Worm (Caenorhabditis elegans): Measurements from ENCODE around the gene srv-5.
A peak's percentile ranks its signal among the peaks of the same experiment; 100 is the strongest.

srv-5 gene

DNA sequence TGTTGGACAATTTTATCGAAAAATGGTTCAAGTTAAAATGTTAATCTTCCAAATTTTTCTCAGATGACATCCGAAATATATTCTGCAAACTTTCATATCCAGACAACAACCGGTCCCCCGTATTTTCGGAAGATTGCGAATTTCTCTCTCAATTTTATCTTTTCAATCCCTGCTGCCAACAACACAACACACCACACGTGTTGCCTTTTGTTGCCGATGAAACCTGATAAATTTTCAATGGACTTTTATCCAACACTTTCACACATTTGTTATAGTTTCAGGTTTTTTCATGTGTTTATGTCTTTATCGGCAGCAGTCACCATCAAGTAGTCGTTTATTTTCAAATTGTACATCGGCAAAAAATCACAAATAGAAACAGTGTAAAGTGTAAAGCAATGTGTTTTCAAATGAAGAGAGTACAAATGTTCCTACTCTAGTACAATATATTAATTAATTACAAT is 5.9 kb upstream of the srv-5 start (continued):
- TF ChIP-seq nhr-6 (tag; optimal IDR thresholded peaks at IDR 0.05) (no peak), nhr-10 (tag; optimal IDR thresholded peaks at IDR 0.05) (peak; percentile 40), ces-1 (GFP tag; optimal IDR thresholded peaks at IDR 0.05) (no peak), mdt-29 (GFP tag; IDR thresholded peaks at IDR 0.05) (no peak), unc-39 (tag; optimal IDR thresholded peaks at IDR 0.05) (no peak), zfp-3 (GFP tag; conservative IDR thresholded peaks at IDR 0.05) (peak; percentile 72), aha-1 (tag) (no peak), hmg-1.1 (GFP tag; IDR thresholded peaks at IDR 0.05) (0 out of 2 replicates have a peak, but pooled peaks have one; percentile 7), aly-2 (tag; optimal IDR thresholded peaks at IDR 0.05) (no peak), zag-1 (tag; optimal IDR thresholded peaks at IDR 0.05) (no peak), lim-7 (GFP tag; IDR thresholded peaks at IDR 0.05) (0 out of 2 replicates have a peak, but pooled peaks have one; percentile 54), spr-1 (tag; optimal IDR thresholded peaks at IDR 0.05) (peak; percentile 2), fkh-10 (GFP tag; optimal IDR thresholded peaks at IDR 0.05) (no peak), dmd-8 (GFP tag; IDR thresholded peaks at IDR 0.05) (no peak), attf-4 (tag; optimal IDR thresholded peaks at IDR 0.05) (no peak), mdl-1 (tag; optimal IDR thresholded peaks at IDR 0.05) (peak in 1 of 2 experiments; percentile 73), Y5F2A.4 (GFP tag; optimal IDR thresholded peaks at IDR 0.05) (no peak), F37D6.2 (tag; optimal IDR thresholded peaks at IDR 0.05) (no peak), madf-9 (GFP tag; conservative IDR thresholded peaks at IDR 0.05) (no peak), ceh-82 (tag; optimal IDR thresholded peaks at IDR 0.05) (no peak), mep-1 (tag; optimal IDR thresholded peaks at IDR 0.05) (peak; percentile 48), zip-2 (tag; optimal IDR thresholded peaks at IDR 0.05) (peak; percentile 23), nhr-77 (tag; optimal IDR thresholded peaks at IDR 0.05) (peak; percentile 37), nhr-41 (GFP tag; IDR thresholded peaks at IDR 0.05) (peak; percentile 38; the same call in 1 of the 2 replicates), nhr-76 (tag; optimal IDR thresholded peaks at IDR 0.05) (no peak), daf-8 (GFP tag; IDR thresholded peaks at IDR 0.05) (no peak), snpc-4 (tag; optimal IDR thresholded peaks at IDR 0.05) (no peak), daf-19 (GFP tag; conservative IDR thresholded peaks at IDR 0.05) (no peak), ztf-11 (tag; optimal IDR thresholded peaks at IDR 0.05) (no peak), lin-1 (GFP tag; IDR thresholded peaks at IDR 0.05) (no peak)

- no peak for TF ChIP-seq mdt-29 (GFP tag; IDR thresholded peaks at IDR 0.05)
- TF ChIP-seq Y105C5A.15 (GFP tag; IDR thresholded peaks at IDR 0.05), result no peak
- no peak for TF ChIP-seq ceh-82 (tag; optimal IDR thresholded peaks at IDR 0.05)
- no peak for TF ChIP-seq F37D6.2 (tag; optimal IDR thresholded peaks at IDR 0.05)
- TF ChIP-seq nhr-6 (tag; optimal IDR thresholded peaks at IDR 0.05), result no peak
- TF ChIP-seq daf-16 (GFP tag; optimal IDR thresholded peaks at IDR 0.05), result no peak
- TF ChIP-seq daf-16 (tag; optimal IDR thresholded peaks at IDR 0.05), result peak; percentile 61
- no peak for TF ChIP-seq daf-8 (GFP tag; IDR thresholded peaks at IDR 0.05)
- TF ChIP-seq lsy-2 (tag; optimal IDR thresholded peaks at IDR 0.05), result no peak
- TF ChIP-seq nhr-111 (GFP tag; optimal IDR thresholded peaks at IDR 0.05), result no peak
- peak; percentile 56 for TF ChIP-seq dve-1 (tag; optimal IDR thresholded peaks at IDR 0.05; ENCODE audit: insufficient read depth)
- peak; percentile 53 for TF ChIP-seq hlh-11 (tag; optimal IDR thresholded peaks at IDR 0.05)
- TF ChIP-seq fos-1 (tag; optimal IDR thresholded peaks at IDR 0.05), result no peak
- no peak for TF ChIP-seq unc-130 (GFP tag; optimal IDR thresholded peaks at IDR 0.05)
- TF ChIP-seq zfp-3 (GFP tag; conservative IDR thresholded peaks at IDR 0.05), result no peak
- TF ChIP-seq skn-1 (tag; optimal IDR thresholded peaks at IDR 0.05), result no peak
- peak in 1 of 2 experiments; percentile 42 for TF ChIP-seq unc-62 (GFP tag; optimal IDR thresholded peaks at IDR 0.05 in 1 of 2)
- no peak for TF ChIP-seq unc-62 (tag; optimal IDR thresholded peaks at IDR 0.05)
- TF ChIP-seq rbr-2 (tag; optimal IDR thresholded peaks at IDR 0.05), result no peak
- no peak for TF ChIP-seq lir-3 (tag; optimal IDR thresholded peaks at IDR 0.05)
- no peak for TF ChIP-seq lin-1 (GFP tag; IDR thresholded peaks at IDR 0.05)
- no peak for TF ChIP-seq F44E2.7 (GFP tag; IDR thresholded peaks at IDR 0.05)
- no peak for TF ChIP-seq F10B5.3 (tag; optimal IDR thresholded peaks at IDR 0.05)
- TF ChIP-seq hlh-30 (tag; optimal IDR thresholded peaks at IDR 0.05; ENCODE audit: insufficient read depth), result no peak
- no peak for TF ChIP-seq hmg-1.1 (GFP tag; IDR thresholded peaks at IDR 0.05)
- no peak for TF ChIP-seq nhr-11 (tag; optimal IDR thresholded peaks at IDR 0.05)
- TF ChIP-seq lin-39 (tag; optimal IDR thresholded peaks at IDR 0.05), result no peak
- no peak for TF ChIP-seq nhr-76 (tag; optimal IDR thresholded peaks at IDR 0.05)
- TF ChIP-seq gei-8 (GFP tag; optimal IDR thresholded peaks at IDR 0.05), result no peak
- TF ChIP-seq duxl-1 (tag; optimal IDR thresholded peaks at IDR 0.05; ENCODE audit: poor library complexity), result no peak
Observed at ce11 chrX:4246867-4247591, 5.1 kb upstream of the srv-5 start, which contains the start of gene F48D6.4. Gene F48D6.4 (minus strand): TSS chrX:4247212.

Data from whole organism, L4 larva.